Fruit fly (Drosophila melanogaster): Measurements from ENCODE around the gene Papst2.

Papst2 gene

DNA sequence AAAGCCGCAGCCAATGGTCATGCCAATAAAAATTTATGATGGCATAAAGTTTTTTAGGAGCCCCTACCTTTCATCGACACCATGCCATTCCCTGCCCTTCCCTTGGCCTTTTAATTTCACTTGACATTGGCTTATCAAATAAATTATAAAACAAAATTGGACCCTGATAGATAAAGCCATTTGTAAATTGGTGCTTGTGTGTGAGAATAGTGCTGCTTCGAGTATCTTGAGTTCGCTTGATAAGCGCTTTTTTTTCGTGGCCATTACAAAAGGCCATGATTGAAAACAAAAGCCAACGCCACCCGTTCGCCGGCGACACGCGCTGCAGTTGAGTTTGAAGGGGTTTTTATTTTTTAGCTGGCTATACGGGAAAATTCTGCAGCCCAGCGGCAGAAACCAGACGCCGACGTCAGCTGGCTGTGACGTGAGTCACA is 7.3 kb downstream of the Papst2 start (continued):
- TF ChIP-seq CG9215 (GFP tag; IDR thresholded peaks at IDR 0.05) (no peak), slp2 (GFP tag; optimal IDR thresholded peaks at IDR 0.05) (no peak), NC2α (GFP tag; optimal IDR thresholded peaks at IDR 0.05) (no peak), CG6654 (GFP tag; optimal IDR thresholded peaks at IDR 0.05) (no peak), CG10267 (tag; optimal IDR thresholded peaks at IDR 0.05) (no peak), Abd-B (GFP tag; optimal IDR thresholded peaks at IDR 0.05) (no peak), nmo (GFP tag; optimal IDR thresholded peaks at IDR 0.05) (no peak), ttk (GFP tag; IDR thresholded peaks at IDR 0.05) (no peak), crol (GFP tag; IDR thresholded peaks at IDR 0.05) (peak; percentile 43; the same call in 1 of the 2 replicates), CG14710 (tag; optimal IDR thresholded peaks at IDR 0.05) (no peak), CG11398 (GFP tag; optimal IDR thresholded peaks at IDR 0.05) (no peak), PHDP (tag; optimal IDR thresholded peaks at IDR 0.05) (peak; percentile 8), tin (GFP tag; optimal IDR thresholded peaks at IDR 0.05) (no peak), p53 (GFP tag; optimal IDR thresholded peaks at IDR 0.05) (no peak), CG8765 (GFP tag; IDR thresholded peaks at IDR 0.05) (no peak), CG4404 (GFP tag; IDR thresholded peaks at IDR 0.05) (no peak), CG11456 (GFP tag; IDR thresholded peaks at IDR 0.05) (no peak), lola (GFP tag; optimal IDR thresholded peaks at IDR 0.05) (no peak), CG10366 (GFP tag; IDR thresholded peaks at IDR 0.05) (no peak), lilli (GFP tag; optimal IDR thresholded peaks at IDR 0.05) (no peak), pros (GFP tag; optimal IDR thresholded peaks at IDR 0.05) (no peak), hbn (GFP tag; IDR thresholded peaks at IDR 0.05; ENCODE audit: partially characterized antibody) (no peak), CG4730 (GFP tag; IDR thresholded peaks at IDR 0.05) (no peak), Gug (GFP tag; IDR thresholded peaks at IDR 0.05) (no peak), Six4 (GFP tag; optimal IDR thresholded peaks at IDR 0.05) (no peak), CG8290 (GFP tag; optimal IDR thresholded peaks at IDR 0.05) (no peak), CG8290 (tag; optimal IDR thresholded peaks at IDR 0.05) (no peak), Lim3 (GFP tag; IDR thresholded peaks at IDR 0.05) (no peak), CG3847 (GFP tag; IDR thresholded peaks at IDR 0.05) (no peak), Sry-δ (GFP tag; optimal IDR thresholded peaks at IDR 0.05) (no peak), CG9727 (GFP tag; optimal IDR thresholded peaks at IDR 0.05) (no peak), CG18262 (tag; optimal IDR thresholded peaks at IDR 0.05) (no peak), abd-A (tag; optimal IDR thresholded peaks at IDR 0.05) (no peak), Taf1 (GFP tag; IDR thresholded peaks at IDR 0.05) (no peak), Antp (GFP tag; optimal IDR thresholded peaks at IDR 0.05) (no peak), mld (GFP tag; IDR thresholded peaks at IDR 0.05; ENCODE audit: partially characterized antibody) (no peak), HmgZ (tag; optimal IDR thresholded peaks at IDR 0.05) (no peak), ham (GFP tag; IDR thresholded peaks at IDR 0.05) (no peak), CG2199 (GFP tag; IDR thresholded peaks at IDR 0.05) (no peak), CG3407 (GFP tag; optimal IDR thresholded peaks at IDR 0.05) (no peak), ftz-f1 (GFP tag; optimal IDR thresholded peaks at IDR 0.05) (no peak), Vsx1 (GFP tag; optimal IDR thresholded peaks at IDR 0.05) (no peak), gfzf (GFP tag; optimal IDR thresholded peaks at IDR 0.05) (no peak), Mrtf (GFP tag; IDR thresholded peaks at IDR 0.05) (no peak), Dp (GFP tag; optimal IDR thresholded peaks at IDR 0.05) (no peak), CG2889 (GFP tag; IDR thresholded peaks at IDR 0.05) (no peak), toy (GFP tag; IDR thresholded peaks at IDR 0.05) (no peak), CG2116 (GFP tag; optimal IDR thresholded peaks at IDR 0.05) (no peak), crp (GFP tag; optimal IDR thresholded peaks at IDR 0.05) (no peak), CG7556 (GFP tag; optimal IDR thresholded peaks at IDR 0.05) (no peak), Adf1 (GFP tag; IDR thresholded peaks at IDR 0.05) (0 out of 2 replicates have a peak, but pooled peaks have one; percentile 9), pnt (GFP tag; optimal IDR thresholded peaks at IDR 0.05) (no peak), jigr1 (GFP tag; IDR thresholded peaks at IDR 0.05) (no peak)

Data from whole organism, embryonic.